Fruit fly (Drosophila melanogaster) ovary, adult (tissue): ENCODE measurements around the gene CHKov1.

Experiments
- CG17801 ChIP-seq: fragments of 200-800 bp; optimal IDR thresholded peaks from 2 replicates; lab custom pipeline; 2019; ENCODE audit warnings: missing biosample characterization, mild to moderate bottlenecking, missing genetic modification characterization, moderate library complexity; ENCODE audit not compliant: partially characterized antibody

CHKov1 gene

dm6 chr3R:25281165-25281564 is 48.0 kb downstream of the CHKov1 start, which contains the start of gene CG11892:
Gene CG11892, plus strand, starts transcription at chr3R:25281548.
- peak; percentile 29 for TF ChIP-seq CG17801 (GFP tag; lab: Kevin White, UChicago)

DNA sequence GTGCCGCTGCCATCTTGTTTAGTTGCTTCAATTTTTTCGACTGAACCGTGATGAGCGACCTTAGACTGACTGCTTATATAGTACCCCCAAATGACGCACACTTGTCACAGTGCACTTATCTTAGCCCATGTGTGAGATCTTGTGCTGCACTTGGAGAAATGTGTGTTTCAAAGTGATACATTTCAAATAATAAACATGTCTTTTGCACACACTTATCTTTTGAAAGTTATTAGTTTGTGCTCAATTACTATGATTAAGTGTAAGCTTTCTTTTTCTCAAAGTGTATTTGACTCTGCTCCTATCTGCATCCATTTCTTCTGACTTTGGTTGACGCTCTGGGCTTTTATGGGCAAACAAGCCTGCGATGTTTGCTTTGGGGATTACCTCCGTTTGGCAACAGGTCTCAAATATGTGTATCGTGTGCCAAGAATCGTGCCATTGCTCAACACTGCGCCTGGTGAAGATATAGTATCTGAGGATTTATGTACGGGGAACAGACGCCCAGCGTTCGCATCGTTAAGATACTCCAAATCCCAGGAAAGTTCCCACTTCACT is 49.2 kb downstream of the CHKov1 start, which contains the start of gene CG10514:
TSS of gene CG10514 (minus strand) at position 51 of the 555 bp plus-strand sequence.
- no peak for TF ChIP-seq CG17801 (GFP tag; lab: Kevin White, UChicago)

DNA sequence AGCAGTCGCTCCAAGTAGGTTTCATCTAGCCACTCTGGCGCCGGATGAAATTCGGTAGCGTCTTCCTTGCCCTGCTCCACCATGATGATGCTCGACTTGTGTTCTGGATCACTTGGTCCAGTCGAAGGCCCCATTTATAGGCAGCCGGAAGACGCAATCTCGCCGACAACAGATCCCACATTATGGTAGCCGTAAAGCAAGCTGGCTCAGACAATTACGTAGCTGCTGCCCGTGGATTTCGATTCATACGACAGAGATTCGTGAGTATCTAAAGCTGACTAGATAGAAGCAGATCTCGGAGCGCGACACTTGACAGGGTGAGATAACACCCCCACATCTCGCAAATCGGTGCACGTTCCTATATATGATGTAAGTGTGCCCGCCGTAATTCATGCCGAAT is 52.0 kb downstream of the CHKov1 start, which contains the start of gene CG10513:
TSS of gene CG10513 (minus strand) at position 101 of the 400 bp plus-strand sequence.
- no peak for TF ChIP-seq CG17801 (GFP tag; lab: Kevin White, UChicago)

DNA sequence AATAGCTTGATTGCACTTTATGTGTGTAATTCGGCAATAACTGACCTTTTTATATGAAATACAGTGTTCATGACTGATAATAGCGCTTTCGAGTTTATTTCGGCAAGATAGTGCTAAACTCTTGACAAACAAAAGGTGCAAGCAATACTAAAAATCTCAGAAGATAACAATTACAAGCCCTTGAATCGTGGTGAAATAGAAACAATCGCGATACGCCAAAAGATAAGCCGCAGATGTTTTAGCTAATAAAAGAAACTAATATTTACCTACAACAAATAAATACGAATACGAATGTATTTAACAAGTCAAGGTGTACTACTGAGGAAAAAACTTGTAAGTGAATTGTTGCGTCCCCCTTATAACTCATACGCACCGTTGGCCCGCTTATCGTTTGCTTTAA is 53.8 kb downstream of the CHKov1 start:
- peak; percentile 77 for TF ChIP-seq CG17801 (GFP tag; lab: Kevin White, UChicago)

DNA sequence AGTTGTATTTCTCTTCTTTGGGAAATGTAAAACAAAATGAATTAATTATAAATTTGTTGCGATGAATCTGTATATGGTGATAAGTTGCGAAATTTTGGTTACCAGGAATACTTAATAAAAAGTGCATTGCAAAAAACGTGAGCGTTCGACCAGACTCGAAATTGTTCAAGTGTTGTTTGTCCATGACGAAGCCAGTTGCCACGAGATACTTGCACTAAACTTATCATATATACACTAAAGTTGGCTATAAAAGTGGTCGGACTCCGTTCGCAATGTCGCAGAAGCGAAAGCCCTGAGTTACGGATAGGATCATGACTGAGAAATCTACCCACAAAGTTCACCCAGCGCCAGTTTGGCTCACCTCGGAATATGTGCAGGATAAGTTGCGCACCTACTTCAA is 55.6 kb downstream of the CHKov1 start, which contains the start of gene CG11878:
TSS of gene CG11878 (plus strand) at position 301 of the 400 bp plus-strand sequence.
- TF ChIP-seq CG17801 (GFP tag; lab: Kevin White, UChicago), result no peak
